Fruit fly (Drosophila melanogaster) whole organism, embryonic: Measurements from ENCODE around the gene CG12659.
A peak's percentile ranks its signal among the peaks of the same experiment; 100 is the strongest.

Experiments used
- Blimp-1 ChIP-seq: fragments of 200-800 bp; sonication (Bioruptor generic); optimal IDR thresholded peaks from 3 replicates; lab custom pipeline; 2018; ENCODE audit warnings: missing biosample characterization, missing genetic modification characterization, mild to moderate bottlenecking, moderate library complexity, missing genetic modification reagents
- CG10462 ChIP-seq: fragments of 200-800 bp; sonication (Bioruptor generic); optimal IDR thresholded peaks from 2 replicates; lab custom pipeline; 2016; ENCODE audit warnings: missing biosample characterization, missing genetic modification characterization
- CG10979 ChIP-seq: fragments of 200-800 bp; sonication (Bioruptor generic); optimal IDR thresholded peaks from 2 replicates; lab custom pipeline; 2018; ENCODE audit warnings: missing biosample characterization, mild to moderate bottlenecking, missing genetic modification characterization, moderate library complexity
- CG11695 ChIP-seq: fragments of 200-800 bp; sonication (Bioruptor generic); IDR thresholded peaks from 3 replicates; pipeline ENCODE4 v1.3.6; 2022; ENCODE audit warnings: missing biosample characterization, missing genetic modification characterization
- CG13775 ChIP-seq: fragments of 200-800 bp; sonication (Bioruptor generic); optimal IDR thresholded peaks from 3 replicates; lab custom pipeline; 2017; ENCODE audit warnings: missing biosample characterization, mild to moderate bottlenecking, missing genetic modification characterization
- CG14667 ChIP-seq: fragments of 200-800 bp; sonication (Bioruptor generic); IDR thresholded peaks from 2 replicates; pipeline ENCODE4 v1.3.6; 2022; ENCODE audit warnings: missing biosample characterization, missing genetic modification characterization
- CG16779 ChIP-seq: fragments of 200-800 bp; sonication (Bioruptor generic); IDR thresholded peaks from 2 replicates; pipeline ENCODE4 v1.3.6; 2022; ENCODE audit warnings: missing biosample characterization, missing genetic modification characterization
- CG1792 ChIP-seq: fragments of 200-800 bp; sonication (Bioruptor generic); optimal IDR thresholded peaks from 2 replicates; lab custom pipeline; 2016; ENCODE audit warnings: missing biosample characterization, missing genetic modification characterization
- CG18011 ChIP-seq: fragments of 200-800 bp; sonication (Bioruptor generic); optimal IDR thresholded peaks from 2 replicates; lab custom pipeline; 2017; ENCODE audit warnings: missing biosample characterization, missing genetic modification characterization, mild to moderate bottlenecking, moderate library complexity, missing genotype
- CG1832 ChIP-seq: fragments of 200-800 bp; sonication (Bioruptor generic); optimal IDR thresholded peaks from 2 replicates; lab custom pipeline; 2017; ENCODE audit warnings: missing biosample characterization, mild to moderate bottlenecking, missing genetic modification characterization, inconsistent platforms
- CG18476 ChIP-seq: fragments of 200-800 bp; sonication (Bioruptor generic); optimal IDR thresholded peaks from 2 replicates; lab custom pipeline; 2016; ENCODE audit warnings: missing biosample characterization, mild to moderate bottlenecking, missing genetic modification characterization
- CG18764 ChIP-seq: fragments of 200-800 bp; sonication (Bioruptor generic); optimal IDR thresholded peaks from 3 replicates; lab custom pipeline; 2016; ENCODE audit warnings: missing biosample characterization, missing genetic modification characterization
- CG33557 ChIP-seq: fragments of 200-800 bp; sonication (Bioruptor generic); optimal IDR thresholded peaks from 2 replicates; lab custom pipeline; 2019; ENCODE audit warnings: missing biosample characterization, mild to moderate bottlenecking, missing genetic modification characterization, moderate library complexity
- CG5953 ChIP-seq: fragments of 200-800 bp; sonication (Bioruptor generic); IDR thresholded peaks from 2 replicates; pipeline ENCODE4 v1.3.6; 2022; ENCODE audit warnings: missing biosample characterization, missing genetic modification characterization
- CG6765 ChIP-seq: fragments of 200-800 bp; sonication (Bioruptor generic); optimal IDR thresholded peaks from 3 replicates; lab custom pipeline; 2017; ENCODE audit warnings: missing biosample characterization, mild to moderate bottlenecking, missing genetic modification characterization
- CG8388 ChIP-seq: fragments of 200-800 bp; sonication (Bioruptor generic); optimal IDR thresholded peaks from 2 replicates; lab custom pipeline; 2019; ENCODE audit warnings: missing biosample characterization, mild to moderate bottlenecking, missing genetic modification characterization, moderate library complexity
- D19B ChIP-seq: fragments of 200-800 bp; sonication (Bioruptor generic); optimal IDR thresholded peaks from 2 replicates; lab custom pipeline; 2017; ENCODE audit warnings: missing biosample characterization, mild to moderate bottlenecking, missing genetic modification characterization
- Dbx ChIP-seq: fragments of 200-800 bp; sonication (Bioruptor generic); IDR thresholded peaks from 3 replicates; pipeline ENCODE4 v1.3.6; 2022; ENCODE audit warnings: missing biosample characterization, missing genetic modification characterization
- Myb ChIP-seq: fragments of 200-800 bp; sonication (Bioruptor generic); optimal IDR thresholded peaks from 2 replicates; lab custom pipeline; 2016; ENCODE audit warnings: missing biosample characterization, missing genetic modification characterization
- Nf-YB ChIP-seq: fragments of 200-800 bp; sonication (Bioruptor generic); optimal IDR thresholded peaks from 3 replicates; lab custom pipeline; 2019; ENCODE audit warnings: missing biosample characterization, mild to moderate bottlenecking, missing genetic modification characterization, moderate library complexity
- Optix ChIP-seq: fragments of 200-800 bp; sonication (Bioruptor generic); IDR thresholded peaks from 3 replicates; pipeline ENCODE4 v1.3.6; 2022; ENCODE audit warnings: missing biosample characterization, missing genetic modification characterization
- Sry-β ChIP-seq: fragments of 200-800 bp; sonication (Bioruptor generic); optimal IDR thresholded peaks from 2 replicates; lab custom pipeline; 2018; ENCODE audit warnings: missing biosample characterization, mild to moderate bottlenecking, missing genetic modification characterization, moderate library complexity
- bsh ChIP-seq, 2 experiments: fragments of 200-800 bp; sonication (Bioruptor generic); optimal IDR thresholded peaks; 2 replicates each; lab custom pipeline; 2017 to 2018; ENCODE audit warnings: mild to moderate bottlenecking in 2 of 2, missing biosample characterization in 2 of 2, missing genetic modification characterization in 2 of 2, moderate library complexity in 1 of 2
- cg ChIP-seq: fragments of 200-800 bp; sonication (Bioruptor generic); optimal IDR thresholded peaks from 3 replicates; lab custom pipeline; 2019; ENCODE audit warnings: missing biosample characterization, mild to moderate bottlenecking, missing genetic modification characterization, moderate library complexity
- ci ChIP-seq: fragments of 200-800 bp; sonication (Bioruptor generic); IDR thresholded peaks from 3 replicates; pipeline ENCODE4 v1.3.6; 2022; ENCODE audit warnings: missing biosample characterization, missing genetic modification characterization
- dmrt11E ChIP-seq: fragments of 200-800 bp; sonication (Bioruptor generic); optimal IDR thresholded peaks from 3 replicates; lab custom pipeline; 2018; ENCODE audit warnings: missing biosample characterization, mild to moderate bottlenecking, missing genetic modification characterization, moderate library complexity
- emc ChIP-seq: fragments of 200-800 bp; sonication (Bioruptor generic); optimal IDR thresholded peaks from 2 replicates; lab custom pipeline; 2016; ENCODE audit warnings: missing biosample characterization, missing genetic modification characterization
- ewg ChIP-seq: fragments of 200-800 bp; sonication (Bioruptor generic); optimal IDR thresholded peaks from 3 replicates; lab custom pipeline; 2017; ENCODE audit warnings: mild to moderate bottlenecking, missing biosample characterization, missing genetic modification reagents, missing genetic modification characterization
- fd102C ChIP-seq: fragments of 200-800 bp; sonication (Bioruptor generic); optimal IDR thresholded peaks from 2 replicates; lab custom pipeline; 2018; ENCODE audit warnings: missing biosample characterization, mild to moderate bottlenecking, missing genetic modification characterization, moderate library complexity
- hkb ChIP-seq, 2 experiments: fragments of 200-800 bp in 1 of 2; fragments of >200 bp in 1 of 2; sonication (Bioruptor generic) in 1 of 2; IDR thresholded peaks in 1 of 2; optimal IDR thresholded peaks in 1 of 2; 2 replicates each; pipeline versions ENCODE4 v1.3.6 to Lab custom; 2017 to 2022; ENCODE audit warnings: missing biosample characterization in 1 of 2, missing genetic modification characterization in 1 of 2
- kah ChIP-seq: fragments of 200-800 bp; sonication (Bioruptor generic); optimal IDR thresholded peaks from 2 replicates; lab custom pipeline; 2018; ENCODE audit warnings: missing biosample characterization, mild to moderate bottlenecking, missing genetic modification characterization
- mirr ChIP-seq: fragments of 200-800 bp; sonication (Bioruptor generic); optimal IDR thresholded peaks from 3 replicates; lab custom pipeline; 2018; ENCODE audit warnings: missing biosample characterization, mild to moderate bottlenecking, missing genetic modification characterization
- phol ChIP-seq: fragments of 200-800 bp; sonication (Bioruptor generic); optimal IDR thresholded peaks from 3 replicates; lab custom pipeline; 2018; ENCODE audit warnings: missing biosample characterization, mild to moderate bottlenecking, missing genetic modification characterization, moderate library complexity
- ranshi ChIP-seq: fragments of 200-800 bp; sonication (Bioruptor generic); IDR thresholded peaks from 2 replicates; pipeline ENCODE4 v1.3.6; 2022; ENCODE audit warnings: missing biosample characterization, missing genetic modification characterization
- repo ChIP-seq: fragments of 200-800 bp; sonication (Bioruptor generic); optimal IDR thresholded peaks from 2 replicates; lab custom pipeline; 2016; ENCODE audit warnings: missing biosample characterization, missing genetic modification characterization
- row ChIP-seq: fragments of 200-800 bp; sonication (Bioruptor generic); IDR thresholded peaks from 3 replicates; pipeline ENCODE4 v1.3.6; 2022; ENCODE audit warnings: missing biosample characterization, missing genetic modification characterization
- sc ChIP-seq, 3 experiments: fragments of >200 bp in 2 of 3; fragments of 200-800 bp in 1 of 3; sonication (Bioruptor generic) in 1 of 3; optimal IDR thresholded peaks; 2 replicates in 2 of 3; 3 replicates in 1 of 3; lab custom pipeline; 2017; ENCODE audit warnings: mild to moderate bottlenecking in 1 of 3, missing biosample characterization in 1 of 3, missing genetic modification characterization in 1 of 3, missing genetic modification reagents in 1 of 3
- sens ChIP-seq: fragments of 200-800 bp; sonication (Bioruptor generic); peaks from one replicate; lab custom pipeline; 2016; ENCODE audit warnings: missing biosample characterization, missing genetic modification characterization
- slbo ChIP-seq: fragments of 200-800 bp; sonication (Bioruptor generic); IDR thresholded peaks from 2 replicates; pipeline ENCODE4 v1.3.6; 2022; ENCODE audit warnings: missing biosample characterization, missing genetic modification characterization
- zen ChIP-seq: fragments of 200-800 bp; sonication (Bioruptor generic); optimal IDR thresholded peaks from 3 replicates; lab custom pipeline; 2018; ENCODE audit warnings: missing biosample characterization, mild to moderate bottlenecking, missing genetic modification characterization, moderate library complexity

The CG12659 gene

dm6 chrX:8616787-8617432 is 25.4 kb upstream of the CG12659 start (continued):
- TF ChIP-seq CG33557 (GFP tag; lab: Kevin White, UChicago) (no peak), hkb (optimal IDR thresholded peaks at IDR 0.05; lab: Kevin White, UChicago) (no peak), hkb (GFP tag; IDR thresholded peaks at IDR 0.05; lab: Robert Waterston, UW) (no peak), CG1832 (no peak), sc (optimal IDR thresholded peaks at IDR 0.05; lab: Kevin White, UChicago) (no peak), sc (GFP tag; optimal IDR thresholded peaks at IDR 0.05; lab: Kevin White, UChicago) (no peak), bsh (GFP tag; optimal IDR thresholded peaks at IDR 0.05; lab: Kevin White, UChicago) (peak in 1 of 2 experiments; percentile 14), Optix (no peak), CG13775 (GFP tag; lab: Kevin White, UChicago) (no peak), Nf-YB (peak; percentile 39), ewg (GFP tag; lab: Kevin White, UChicago) (no peak), zen (tag; lab: Kevin White, UChicago) (no peak), phol (tag; lab: Kevin White, UChicago) (no peak), kah (GFP tag; lab: Kevin White, UChicago) (no peak), CG5953 (GFP tag; lab: Robert Waterston, UW) (no peak)

DNA sequence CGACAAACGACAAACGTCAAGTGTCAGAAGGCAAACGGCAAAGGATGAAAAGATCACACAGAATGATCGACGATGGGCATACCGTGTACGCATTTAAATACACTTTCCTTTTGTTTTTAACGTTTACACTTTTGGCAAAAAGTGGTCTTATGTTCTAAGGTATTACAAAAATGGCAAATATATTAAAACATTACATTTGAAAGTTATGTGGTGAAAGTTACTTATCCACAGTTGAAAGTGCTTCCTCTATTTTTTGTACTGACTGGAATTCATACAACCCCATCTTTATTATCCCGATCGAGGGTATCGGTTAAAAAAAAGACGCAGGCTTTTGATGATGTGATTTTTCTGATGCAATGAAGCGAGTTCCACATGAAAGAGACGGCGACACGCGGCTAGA is 24.8 kb upstream of the CG12659 start:
- TF ChIP-seq slbo (no peak), CG6765 (GFP tag; lab: Kevin White, UChicago) (no peak), Dbx (GFP tag; lab: Robert Waterston, UW) (no peak), repo (GFP tag; lab: Kevin White, UChicago) (no peak), D19B (GFP tag; lab: Kevin White, UChicago) (peak; percentile 13), ci (GFP tag; lab: Robert Waterston, UW) (no peak), Myb (GFP tag; lab: Kevin White, UChicago) (no peak), Sry-β (no peak), CG8388 (no peak), CG18011 (GFP tag; lab: Kevin White, UChicago) (no peak), emc (no peak), CG18476 (GFP tag; lab: Kevin White, UChicago) (no peak), mirr (GFP tag; lab: Kevin White, UChicago) (no peak), CG16779 (no peak), CG10462 (GFP tag; lab: Kevin White, UChicago) (no peak), dmrt11E (peak; percentile 8), Blimp-1 (no peak), CG18764 (GFP tag; lab: Kevin White, UChicago) (no peak), fd102C (no peak), sens (peak; percentile 62), CG1792 (GFP tag; lab: Kevin White, UChicago) (no peak), ranshi (GFP tag; lab: Robert Waterston, UW) (no peak), row (GFP tag; lab: Robert Waterston, UW) (0 out of 3 replicates have a peak, but pooled peaks have one; percentile 29), CG14667 (GFP tag; lab: Robert Waterston, UW) (no peak), CG11695 (no peak), CG10979 (tag; lab: Kevin White, UChicago) (no peak), cg (GFP tag; lab: Kevin White, UChicago) (no peak)
- TF ChIP-seq, all 482 proteins: peak for 4
